Fruit fly (Drosophila melanogaster) whole organism, wandering third instar larva: ENCODE results near the gene Nepl7.

ENCODE experiments used
- Abd-B ChIP-seq: fragments of >200 bp; optimal IDR thresholded peaks from 2 replicates; lab custom pipeline; 2017; ENCODE audit warnings: missing biosample characterization, missing genetic modification characterization
- CG32264 ChIP-seq: fragments of 200-800 bp; sonication (Bioruptor generic); optimal IDR thresholded peaks from 2 replicates; lab custom pipeline; 2016; ENCODE audit warnings: missing biosample characterization, missing genetic modification characterization
- CG9705 ChIP-seq: fragments of 200-800 bp; sonication (Bioruptor generic); optimal IDR thresholded peaks from 2 replicates; lab custom pipeline; 2018; ENCODE audit warnings: missing biosample characterization, mild to moderate bottlenecking, missing genetic modification characterization
- Dfd ChIP-seq: fragments of >200 bp; optimal IDR thresholded peaks from 2 replicates; lab custom pipeline; 2017; ENCODE audit warnings: missing biosample characterization, missing genetic modification characterization
- Dif ChIP-seq: fragments of 200-275, 200-300 bp; sonication (Bioruptor generic); optimal IDR thresholded peaks from 2 replicates; lab custom pipeline; 2018; ENCODE audit warnings: missing biosample characterization, missing genetic modification characterization; ENCODE audit not compliant: partially characterized antibody
- GATAd ChIP-seq: sonication (Bioruptor generic); optimal IDR thresholded peaks from 2 replicates; lab custom pipeline; 2016; ENCODE audit warnings: missing biosample characterization, missing genetic modification characterization
- HLH106 ChIP-seq: fragments of 200-800 bp; optimal IDR thresholded peaks from 3 replicates; lab custom pipeline; 2019; ENCODE audit warnings: missing biosample characterization, mild to moderate bottlenecking, missing genetic modification characterization, moderate library complexity
- Hnf4 ChIP-seq: fragments of 200-800 bp; sonication (Bioruptor generic); optimal IDR thresholded peaks from 2 replicates; lab custom pipeline; 2016; ENCODE audit warnings: missing biosample characterization, mild to moderate bottlenecking, missing genetic modification characterization
- Hr83 ChIP-seq: fragments of 200-300 bp; sonication (Bioruptor generic); optimal IDR thresholded peaks from 2 replicates; lab custom pipeline; 2016; ENCODE audit warnings: missing biosample characterization, mild to moderate bottlenecking, missing genetic modification characterization, moderate library complexity; ENCODE audit not compliant: poor library complexity, severe bottlenecking
- Jra ChIP-seq: sonication (Bioruptor generic); optimal IDR thresholded peaks from 2 replicates; lab custom pipeline; 2016; ENCODE audit warnings: missing biosample characterization, missing genetic modification characterization
- Mio ChIP-seq: sonication (Bioruptor generic); optimal IDR thresholded peaks from 2 replicates; lab custom pipeline; 2016; ENCODE audit warnings: missing biosample characterization, missing genetic modification characterization
- Myc ChIP-seq: fragments of >200 bp; optimal IDR thresholded peaks from 2 replicates; lab custom pipeline; 2017
- N ChIP-seq: fragments of >200 bp; optimal IDR thresholded peaks from 2 replicates; lab custom pipeline; 2018; ENCODE audit warnings: missing biosample characterization, missing external identifiers, missing genetic modification characterization
- OdsH ChIP-seq: fragments of 200-800 bp; sonication (Bioruptor generic); optimal IDR thresholded peaks from 2 replicates; lab custom pipeline; 2016; ENCODE audit warnings: missing biosample characterization, mild to moderate bottlenecking, missing genetic modification characterization
- Rel ChIP-seq, 2 experiments: fragments of 200-800 bp; sonication (Bioruptor generic) in 1 of 2; optimal IDR thresholded peaks; 2 replicates in 1 of 2; 3 replicates in 1 of 2; lab custom pipeline; 2016 to 2019; ENCODE audit warnings: mild to moderate bottlenecking in 2 of 2, missing biosample characterization in 2 of 2, missing genetic modification characterization in 2 of 2, moderate library complexity in 1 of 2
- Sp1 ChIP-seq: fragments of 200-800 bp; sonication (Bioruptor generic); optimal IDR thresholded peaks from 3 replicates; lab custom pipeline; 2019; ENCODE audit warnings: missing biosample characterization, mild to moderate bottlenecking, missing genetic modification characterization, moderate library complexity
- Vsx2 ChIP-seq: fragments of 200-300, 225-300 bp; sonication (Bioruptor generic); optimal IDR thresholded peaks from 2 replicates; lab custom pipeline; 2018; ENCODE audit warnings: missing biosample characterization, missing genetic modification characterization; ENCODE audit not compliant: partially characterized antibody
- br ChIP-seq: fragments of 200-800 bp; sonication (Bioruptor generic); optimal IDR thresholded peaks from 2 replicates; lab custom pipeline; 2016; ENCODE audit warnings: missing biosample characterization, missing genetic modification characterization
- brk ChIP-seq: fragments of 200-800 bp; sonication (Bioruptor generic); optimal IDR thresholded peaks from 2 replicates; lab custom pipeline; 2016; ENCODE audit warnings: missing biosample characterization, mild to moderate bottlenecking, missing genetic modification characterization
- dl ChIP-seq, 2 experiments: fragments of 175-275, 200-275 bp in 1 of 2; fragments of 200-275 bp in 1 of 2; sonication (Bioruptor generic); optimal IDR thresholded peaks; lab custom pipeline; 2018; ENCODE audit warnings: mild to moderate bottlenecking in 2 of 2, missing biosample characterization in 2 of 2, missing genetic modification characterization in 2 of 2, moderate library complexity in 2 of 2; ENCODE audit not compliant: partially characterized antibody in 2 of 2, insufficient read depth in 1 of 2
- dmrt93B ChIP-seq: fragments of 200-800 bp; sonication (Bioruptor generic); optimal IDR thresholded peaks from 2 replicates; lab custom pipeline; 2018; ENCODE audit warnings: missing biosample characterization, mild to moderate bottlenecking, missing genetic modification characterization
- dsf ChIP-seq: sonication (Bioruptor generic); optimal IDR thresholded peaks from 2 replicates; lab custom pipeline; 2016; ENCODE audit warnings: missing biosample characterization, missing genetic modification characterization, borderline replicate concordance
- ey ChIP-seq: fragments of 200-800 bp; sonication (Bioruptor generic); optimal IDR thresholded peaks from 2 replicates; lab custom pipeline; 2016; ENCODE audit warnings: missing biosample characterization, missing genetic modification characterization
- foxo ChIP-seq, 2 experiments: fragments of 200-800 bp; sonication (Bioruptor generic); optimal IDR thresholded peaks; 2 replicates in 1 of 2; 3 replicates in 1 of 2; lab custom pipeline; 2016 to 2017; ENCODE audit warnings: missing biosample characterization in 2 of 2, missing genetic modification characterization in 2 of 2
- fru ChIP-seq: fragments of 200-800 bp; sonication (Bioruptor generic); optimal IDR thresholded peaks from 3 replicates; lab custom pipeline; 2016; ENCODE audit warnings: missing biosample characterization, mild to moderate bottlenecking, missing genetic modification characterization
- h ChIP-seq: fragments of 200-800 bp; sonication (Bioruptor generic); optimal IDR thresholded peaks from 3 replicates; lab custom pipeline; 2016; ENCODE audit warnings: missing biosample characterization, mild to moderate bottlenecking, missing genetic modification characterization
- jim ChIP-seq: fragments of 175-275, 200-325 bp; sonication (Bioruptor generic); optimal IDR thresholded peaks from 2 replicates; lab custom pipeline; 2016; ENCODE audit warnings: missing biosample characterization, mild to moderate bottlenecking, missing genetic modification characterization
- lola ChIP-seq: fragments of >200 bp; optimal IDR thresholded peaks from 2 replicates; lab custom pipeline; 2017; ENCODE audit warnings: missing biosample characterization, missing genetic modification characterization
- psq ChIP-seq: fragments of 200-800 bp; sonication (Bioruptor generic); optimal IDR thresholded peaks from 3 replicates; lab custom pipeline; 2017; ENCODE audit warnings: missing biosample characterization, mild to moderate bottlenecking, missing genetic modification characterization, moderate library complexity
- rgr ChIP-seq: fragments of 200-800 bp; sonication (Bioruptor generic); optimal IDR thresholded peaks from 3 replicates; lab custom pipeline; 2016; ENCODE audit warnings: missing biosample characterization, mild to moderate bottlenecking, missing genetic modification characterization
- sv ChIP-seq: fragments of 200-800 bp; sonication (Bioruptor generic); optimal IDR thresholded peaks from 3 replicates; lab custom pipeline; 2016; ENCODE audit warnings: missing biosample characterization, missing genetic modification characterization
- tai ChIP-seq: sonication (Bioruptor generic); optimal IDR thresholded peaks from 2 replicates; lab custom pipeline; 2016; ENCODE audit warnings: missing biosample characterization, missing genetic modification characterization
- usp ChIP-seq: fragments of >200 bp; optimal IDR thresholded peaks from 2 replicates; lab custom pipeline; 2017; ENCODE audit warnings: missing biosample characterization, missing genetic modification characterization
- woc ChIP-seq: sonication (Bioruptor generic); optimal IDR thresholded peaks from 2 replicates; lab custom pipeline; 2016; ENCODE audit warnings: missing biosample characterization, mild to moderate bottlenecking, missing genetic modification characterization

Nepl7 gene

DNA sequence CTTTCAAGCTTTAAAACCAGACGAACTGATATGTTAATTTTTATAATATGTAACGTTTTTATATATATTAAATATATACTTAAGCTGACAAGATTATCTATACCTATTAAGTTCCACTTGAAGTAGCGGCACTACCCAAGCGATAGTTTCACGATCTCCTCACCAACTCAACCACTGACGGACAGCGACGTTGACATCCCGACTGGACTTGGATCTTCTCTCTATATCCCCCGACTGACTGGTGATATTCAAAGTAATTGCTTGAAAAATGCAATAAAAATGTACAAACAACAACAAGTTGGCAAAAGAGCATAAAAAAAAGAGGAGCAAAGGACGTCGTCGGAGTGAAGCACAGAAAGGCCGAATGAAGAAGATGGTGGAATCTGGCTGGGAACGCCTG is 23.3 kb downstream of the Nepl7 start, which contains the start of gene Ref2:
Gene Ref2, minus strand, starts transcription at position 101 of the 400 bp plus-strand sequence.
- TF ChIP-seq sv (GFP tag; lab: Kevin White, UChicago) (no peak), HLH106 (tag; lab: Kevin White, UChicago) (peak; percentile 10), rgr (GFP tag; lab: Kevin White, UChicago) (no peak)

DNA sequence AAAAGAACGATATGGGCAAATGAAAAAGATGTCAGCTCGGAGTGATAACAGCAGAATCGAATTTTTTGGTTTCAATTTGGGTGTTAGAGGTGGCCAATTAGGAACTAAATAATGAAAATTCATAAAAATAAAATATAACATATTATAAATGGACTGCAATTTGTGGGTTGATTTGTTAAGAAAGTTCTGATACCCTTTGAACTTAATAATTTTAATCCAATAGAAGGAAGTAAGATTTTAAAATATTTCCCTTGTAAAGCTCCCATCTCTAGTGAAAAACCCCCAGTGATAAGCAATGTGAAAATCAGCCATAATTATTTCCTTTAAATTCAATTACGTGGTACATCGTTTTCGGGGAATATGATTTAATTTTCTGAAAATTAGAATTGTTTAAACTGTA is 25.2 kb downstream of the Nepl7 start:
- TF ChIP-seq brk (GFP tag; lab: Kevin White, UChicago), result peak; percentile 32
- no peak for TF ChIP-seq CG32264
- no peak for TF ChIP-seq CG9705
- no peak for TF ChIP-seq dmrt93B (GFP tag; lab: Kevin White, UChicago)
- no peak for TF ChIP-seq dsf
- peak; percentile 49 for TF ChIP-seq h (GFP tag; lab: Kevin White, UChicago)
- peak; percentile 54 for TF ChIP-seq OdsH (GFP tag; lab: Kevin White, UChicago)
- TF ChIP-seq sv (GFP tag; lab: Kevin White, UChicago), result no peak
- TF ChIP-seq foxo (GFP tag; optimal IDR thresholded peaks at IDR 0.05; lab: Kevin White, UChicago), result peak in 1 of 2 experiments; percentile 54
- TF ChIP-seq rgr (GFP tag; lab: Kevin White, UChicago), result peak; percentile 35
- peak; percentile 21 for TF ChIP-seq Sp1
- peak; percentile 38 for TF ChIP-seq HLH106 (tag; lab: Kevin White, UChicago)
- TF ChIP-seq Hnf4 (GFP tag; lab: Kevin White, UChicago), result no peak
- no peak for TF ChIP-seq N (GFP tag; lab: Kevin White, UChicago)

DNA sequence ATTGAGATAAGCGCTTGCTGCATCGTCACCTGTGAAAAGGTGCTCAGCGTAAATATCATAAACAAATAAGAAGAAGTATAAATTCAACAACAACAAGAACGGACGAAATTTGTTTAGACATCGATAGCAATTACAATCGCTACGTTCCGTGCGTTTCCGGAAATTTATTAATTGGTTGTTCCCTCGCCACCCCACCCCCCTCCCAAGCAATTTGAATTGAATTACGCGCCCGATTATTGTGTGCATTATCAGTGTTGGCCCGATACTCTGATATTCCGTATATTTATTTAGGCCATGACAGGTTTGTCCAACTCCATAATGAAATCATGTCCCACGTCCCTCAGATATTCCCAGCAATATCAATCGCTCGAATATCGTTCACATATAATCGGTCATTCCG is 28.0 kb downstream of the Nepl7 start:
- TF ChIP-seq Mio (GFP tag; lab: Kevin White, UChicago) (no peak), tai (no peak), Myc (no peak), Sp1 (peak; percentile 24), brk (GFP tag; lab: Kevin White, UChicago) (no peak), dsf (no peak), usp (GFP tag; lab: Kevin White, UChicago) (no peak), sv (GFP tag; lab: Kevin White, UChicago) (no peak), h (GFP tag; lab: Kevin White, UChicago) (peak; percentile 62), Rel (GFP tag; optimal IDR thresholded peaks at IDR 0.05; lab: Kevin White, UChicago) (no peak), Rel (tag; optimal IDR thresholded peaks at IDR 0.05; lab: Kevin White, UChicago) (peak; percentile 42)

DNA sequence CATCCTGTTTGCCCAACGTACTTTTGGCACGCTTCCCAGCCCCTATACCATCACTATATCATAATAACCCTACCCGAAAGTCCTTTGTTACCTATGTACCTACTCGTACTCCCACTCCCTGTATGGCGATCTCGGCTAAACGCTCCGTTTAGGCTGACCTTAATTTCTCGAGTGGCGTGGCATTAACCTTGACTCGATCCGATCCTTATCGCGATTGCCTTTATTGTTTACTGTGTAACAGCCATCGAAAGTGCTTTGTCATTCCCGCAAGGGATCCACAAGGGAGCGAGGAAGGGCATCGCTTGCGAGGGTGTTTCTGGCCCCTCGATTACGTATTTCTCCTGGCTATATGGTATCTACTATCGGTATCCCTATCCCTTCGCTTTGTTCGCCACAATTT is 36.4 kb downstream of the Nepl7 start:
- TF ChIP-seq CG32264, result no peak
- TF ChIP-seq Abd-B, result no peak
- no peak for TF ChIP-seq Vsx2
- no peak for TF ChIP-seq brk (GFP tag; lab: Kevin White, UChicago)
- TF ChIP-seq jim, result no peak
- no peak for TF ChIP-seq Dfd
- TF ChIP-seq br, result no peak
- no peak for TF ChIP-seq foxo (GFP tag; optimal IDR thresholded peaks at IDR 0.05; lab: Kevin White, UChicago)

DNA sequence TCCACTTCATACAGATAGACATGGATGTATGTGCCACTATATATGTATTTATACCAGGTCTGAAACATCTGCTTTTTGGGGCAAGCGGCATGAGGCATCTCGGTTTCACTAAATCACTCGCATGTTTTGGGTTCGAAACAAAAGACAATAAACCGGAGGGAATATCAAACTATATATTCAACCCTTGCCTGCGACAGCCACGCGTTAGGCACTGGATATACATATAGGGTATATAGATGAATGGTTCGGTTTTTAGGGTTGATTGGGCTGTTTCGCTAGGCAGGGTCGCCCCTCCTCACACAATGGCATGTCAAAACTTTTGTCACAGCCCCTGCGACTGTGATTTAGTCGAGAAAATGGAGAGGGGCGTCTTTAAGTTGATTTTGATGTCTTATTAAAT is 46.4 kb downstream of the Nepl7 start:
- TF ChIP-seq jim (no peak), dmrt93B (GFP tag; lab: Kevin White, UChicago) (no peak), Hnf4 (GFP tag; lab: Kevin White, UChicago) (no peak), CG32264 (no peak), Hr83 (GFP tag; lab: Kevin White, UChicago) (no peak), usp (GFP tag; lab: Kevin White, UChicago) (no peak), Sp1 (no peak), psq (GFP tag; lab: Kevin White, UChicago) (no peak), lola (GFP tag; lab: Kevin White, UChicago) (no peak)
- TF ChIP-seq, all 38 proteins: peak for 0

DNA sequence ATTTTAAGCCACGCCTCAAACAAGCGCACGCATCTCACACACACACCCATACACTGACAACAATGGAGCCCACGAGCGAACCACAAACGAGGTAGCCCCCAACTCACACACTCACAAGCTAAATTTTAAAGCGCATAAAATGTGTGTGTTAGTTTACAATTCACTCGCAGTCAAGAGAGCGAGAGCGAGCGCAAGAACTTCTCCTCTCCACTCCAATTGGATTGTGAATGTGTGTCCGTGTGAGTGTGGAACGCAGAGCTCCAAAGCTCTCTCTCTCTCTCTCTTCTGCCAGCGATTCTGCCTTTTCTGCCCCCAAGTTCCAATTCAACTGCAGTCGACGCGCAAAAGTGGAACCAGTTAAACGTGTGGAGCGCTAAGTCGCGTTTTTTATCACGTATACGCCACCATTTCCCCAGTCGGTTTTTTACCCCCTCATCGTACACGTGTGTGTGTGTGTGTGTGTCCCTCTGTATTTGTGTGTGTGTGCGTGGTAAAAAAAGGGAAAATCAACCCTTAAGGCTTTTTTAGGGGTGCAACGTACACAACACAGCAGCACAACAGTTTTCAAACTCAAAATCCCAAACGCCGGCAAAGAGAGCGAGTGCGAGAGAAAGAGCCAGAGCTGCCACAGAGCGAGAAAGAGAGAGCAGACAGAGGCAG is 51.4 kb downstream of the Nepl7 start:
- TF ChIP-seq h (GFP tag; lab: Kevin White, UChicago) (peak; percentile 19), woc (no peak), Sp1 (no peak), fru (GFP tag; lab: Kevin White, UChicago) (no peak), N (GFP tag; lab: Kevin White, UChicago) (peak; percentile 52), Jra (peak; percentile 54), CG9705 (no peak), lola (GFP tag; lab: Kevin White, UChicago) (no peak), ey (GFP tag; lab: Kevin White, UChicago) (no peak), Vsx2 (peak; percentile 74), dl (GFP tag; optimal IDR thresholded peaks at IDR 0.05; lab: Kevin White, UChicago; ENCODE audit: insufficient read depth in 1 of 2, partially characterized antibody in 2 of 2) (peak; percentile 86 to 88), rgr (GFP tag; lab: Kevin White, UChicago) (no peak), Hr83 (GFP tag; lab: Kevin White, UChicago) (no peak), CG32264 (no peak), OdsH (GFP tag; lab: Kevin White, UChicago) (no peak), HLH106 (tag; lab: Kevin White, UChicago) (no peak), Mio (GFP tag; lab: Kevin White, UChicago) (no peak), tai (no peak), Abd-B (no peak), Rel (GFP tag; optimal IDR thresholded peaks at IDR 0.05; lab: Kevin White, UChicago) (peak; percentile 62), Rel (tag; optimal IDR thresholded peaks at IDR 0.05; lab: Kevin White, UChicago) (no peak), Hnf4 (GFP tag; lab: Kevin White, UChicago) (no peak), foxo (GFP tag; optimal IDR thresholded peaks at IDR 0.05; lab: Kevin White, UChicago) (no peak), sv (GFP tag; lab: Kevin White, UChicago) (no peak), Dif (GFP tag; lab: Kevin White, UChicago) (peak; percentile 89), GATAd (GFP tag; lab: Kevin White, UChicago) (no peak), brk (GFP tag; lab: Kevin White, UChicago) (no peak), Myc (no peak)
